Fruit fly (Drosophila melanogaster) whole organism, wandering third instar larva: ENCODE results near the gene CG43925.

Experiments
- Abd-B ChIP-seq: fragments of >200 bp; optimal IDR thresholded peaks from 2 replicates; lab custom pipeline; 2017; ENCODE audit warnings: missing biosample characterization, missing genetic modification characterization
- CG32264 ChIP-seq: fragments of 200-800 bp; sonication (Bioruptor generic); optimal IDR thresholded peaks from 2 replicates; lab custom pipeline; 2016; ENCODE audit warnings: missing biosample characterization, missing genetic modification characterization
- CG9705 ChIP-seq: fragments of 200-800 bp; sonication (Bioruptor generic); optimal IDR thresholded peaks from 2 replicates; lab custom pipeline; 2018; ENCODE audit warnings: missing biosample characterization, mild to moderate bottlenecking, missing genetic modification characterization
- CrebA ChIP-seq: fragments of 200-800 bp; sonication (Bioruptor generic); optimal IDR thresholded peaks from 2 replicates; lab custom pipeline; 2016; ENCODE audit warnings: missing biosample characterization, mild to moderate bottlenecking, missing genetic modification characterization, borderline replicate concordance
- Dfd ChIP-seq: fragments of >200 bp; optimal IDR thresholded peaks from 2 replicates; lab custom pipeline; 2017; ENCODE audit warnings: missing biosample characterization, missing genetic modification characterization
- Dif ChIP-seq: fragments of 200-275, 200-300 bp; sonication (Bioruptor generic); optimal IDR thresholded peaks from 2 replicates; lab custom pipeline; 2018; ENCODE audit warnings: missing biosample characterization, missing genetic modification characterization; ENCODE audit not compliant: partially characterized antibody
- GATAd ChIP-seq: sonication (Bioruptor generic); optimal IDR thresholded peaks from 2 replicates; lab custom pipeline; 2016; ENCODE audit warnings: missing biosample characterization, missing genetic modification characterization
- HLH106 ChIP-seq: fragments of 200-800 bp; optimal IDR thresholded peaks from 3 replicates; lab custom pipeline; 2019; ENCODE audit warnings: missing biosample characterization, mild to moderate bottlenecking, missing genetic modification characterization, moderate library complexity
- Hnf4 ChIP-seq: fragments of 200-800 bp; sonication (Bioruptor generic); optimal IDR thresholded peaks from 2 replicates; lab custom pipeline; 2016; ENCODE audit warnings: missing biosample characterization, mild to moderate bottlenecking, missing genetic modification characterization
- Hr78 ChIP-seq: fragments of >200 bp; optimal IDR thresholded peaks from 2 replicates; lab custom pipeline; 2017; ENCODE audit warnings: missing biosample characterization, missing genetic modification characterization
- Hr83 ChIP-seq: fragments of 200-300 bp; sonication (Bioruptor generic); optimal IDR thresholded peaks from 2 replicates; lab custom pipeline; 2016; ENCODE audit warnings: missing biosample characterization, mild to moderate bottlenecking, missing genetic modification characterization, moderate library complexity; ENCODE audit not compliant: poor library complexity, severe bottlenecking
- Jra ChIP-seq: sonication (Bioruptor generic); optimal IDR thresholded peaks from 2 replicates; lab custom pipeline; 2016; ENCODE audit warnings: missing biosample characterization, missing genetic modification characterization
- Mio ChIP-seq: sonication (Bioruptor generic); optimal IDR thresholded peaks from 2 replicates; lab custom pipeline; 2016; ENCODE audit warnings: missing biosample characterization, missing genetic modification characterization
- Myc ChIP-seq: fragments of >200 bp; optimal IDR thresholded peaks from 2 replicates; lab custom pipeline; 2017
- N ChIP-seq: fragments of >200 bp; optimal IDR thresholded peaks from 2 replicates; lab custom pipeline; 2018; ENCODE audit warnings: missing biosample characterization, missing external identifiers, missing genetic modification characterization
- OdsH ChIP-seq: fragments of 200-800 bp; sonication (Bioruptor generic); optimal IDR thresholded peaks from 2 replicates; lab custom pipeline; 2016; ENCODE audit warnings: missing biosample characterization, mild to moderate bottlenecking, missing genetic modification characterization
- Rel ChIP-seq, 2 experiments: fragments of 200-800 bp; sonication (Bioruptor generic) in 1 of 2; optimal IDR thresholded peaks; 2 replicates in 1 of 2; 3 replicates in 1 of 2; lab custom pipeline; 2016 to 2019; ENCODE audit warnings: mild to moderate bottlenecking in 2 of 2, missing biosample characterization in 2 of 2, missing genetic modification characterization in 2 of 2, moderate library complexity in 1 of 2
- Sp1 ChIP-seq: fragments of 200-800 bp; sonication (Bioruptor generic); optimal IDR thresholded peaks from 3 replicates; lab custom pipeline; 2019; ENCODE audit warnings: missing biosample characterization, mild to moderate bottlenecking, missing genetic modification characterization, moderate library complexity
- Vsx2 ChIP-seq: fragments of 200-300, 225-300 bp; sonication (Bioruptor generic); optimal IDR thresholded peaks from 2 replicates; lab custom pipeline; 2018; ENCODE audit warnings: missing biosample characterization, missing genetic modification characterization; ENCODE audit not compliant: partially characterized antibody
- br ChIP-seq: fragments of 200-800 bp; sonication (Bioruptor generic); optimal IDR thresholded peaks from 2 replicates; lab custom pipeline; 2016; ENCODE audit warnings: missing biosample characterization, missing genetic modification characterization
- brk ChIP-seq: fragments of 200-800 bp; sonication (Bioruptor generic); optimal IDR thresholded peaks from 2 replicates; lab custom pipeline; 2016; ENCODE audit warnings: missing biosample characterization, mild to moderate bottlenecking, missing genetic modification characterization
- dl ChIP-seq, 2 experiments: fragments of 175-275, 200-275 bp in 1 of 2; fragments of 200-275 bp in 1 of 2; sonication (Bioruptor generic); optimal IDR thresholded peaks; lab custom pipeline; 2018; ENCODE audit warnings: mild to moderate bottlenecking in 2 of 2, missing biosample characterization in 2 of 2, missing genetic modification characterization in 2 of 2, moderate library complexity in 2 of 2; ENCODE audit not compliant: partially characterized antibody in 2 of 2, insufficient read depth in 1 of 2
- dmrt93B ChIP-seq: fragments of 200-800 bp; sonication (Bioruptor generic); optimal IDR thresholded peaks from 2 replicates; lab custom pipeline; 2018; ENCODE audit warnings: missing biosample characterization, mild to moderate bottlenecking, missing genetic modification characterization
- dsf ChIP-seq: sonication (Bioruptor generic); optimal IDR thresholded peaks from 2 replicates; lab custom pipeline; 2016; ENCODE audit warnings: missing biosample characterization, missing genetic modification characterization, borderline replicate concordance
- ey ChIP-seq: fragments of 200-800 bp; sonication (Bioruptor generic); optimal IDR thresholded peaks from 2 replicates; lab custom pipeline; 2016; ENCODE audit warnings: missing biosample characterization, missing genetic modification characterization
- foxo ChIP-seq, 2 experiments: fragments of 200-800 bp; sonication (Bioruptor generic); optimal IDR thresholded peaks; 2 replicates in 1 of 2; 3 replicates in 1 of 2; lab custom pipeline; 2016 to 2017; ENCODE audit warnings: missing biosample characterization in 2 of 2, missing genetic modification characterization in 2 of 2
- fru ChIP-seq: fragments of 200-800 bp; sonication (Bioruptor generic); optimal IDR thresholded peaks from 3 replicates; lab custom pipeline; 2016; ENCODE audit warnings: missing biosample characterization, mild to moderate bottlenecking, missing genetic modification characterization
- h ChIP-seq: fragments of 200-800 bp; sonication (Bioruptor generic); optimal IDR thresholded peaks from 3 replicates; lab custom pipeline; 2016; ENCODE audit warnings: missing biosample characterization, mild to moderate bottlenecking, missing genetic modification characterization
- jim ChIP-seq: fragments of 175-275, 200-325 bp; sonication (Bioruptor generic); optimal IDR thresholded peaks from 2 replicates; lab custom pipeline; 2016; ENCODE audit warnings: missing biosample characterization, mild to moderate bottlenecking, missing genetic modification characterization
- lola ChIP-seq: fragments of >200 bp; optimal IDR thresholded peaks from 2 replicates; lab custom pipeline; 2017; ENCODE audit warnings: missing biosample characterization, missing genetic modification characterization
- pan ChIP-seq: fragments of >200 bp; optimal IDR thresholded peaks from 2 replicates; lab custom pipeline; 2017
- psq ChIP-seq: fragments of 200-800 bp; sonication (Bioruptor generic); optimal IDR thresholded peaks from 3 replicates; lab custom pipeline; 2017; ENCODE audit warnings: missing biosample characterization, mild to moderate bottlenecking, missing genetic modification characterization, moderate library complexity
- rgr ChIP-seq: fragments of 200-800 bp; sonication (Bioruptor generic); optimal IDR thresholded peaks from 3 replicates; lab custom pipeline; 2016; ENCODE audit warnings: missing biosample characterization, mild to moderate bottlenecking, missing genetic modification characterization
- sage ChIP-seq: fragments of 200-800 bp; sonication (Bioruptor generic); optimal IDR thresholded peaks from 2 replicates; lab custom pipeline; 2016; ENCODE audit warnings: missing biosample characterization, mild to moderate bottlenecking, missing genetic modification characterization
- sv ChIP-seq: fragments of 200-800 bp; sonication (Bioruptor generic); optimal IDR thresholded peaks from 3 replicates; lab custom pipeline; 2016; ENCODE audit warnings: missing biosample characterization, missing genetic modification characterization
- tai ChIP-seq: sonication (Bioruptor generic); optimal IDR thresholded peaks from 2 replicates; lab custom pipeline; 2016; ENCODE audit warnings: missing biosample characterization, missing genetic modification characterization
- usp ChIP-seq: fragments of >200 bp; optimal IDR thresholded peaks from 2 replicates; lab custom pipeline; 2017; ENCODE audit warnings: missing biosample characterization, missing genetic modification characterization
- woc ChIP-seq: sonication (Bioruptor generic); optimal IDR thresholded peaks from 2 replicates; lab custom pipeline; 2016; ENCODE audit warnings: missing biosample characterization, mild to moderate bottlenecking, missing genetic modification characterization

The CG43925 gene

dm6 chr2L:13143522-13143921 lies 32.7 kb upstream of the CG43925 start, which contains the start of gene CG16978:
TSS of gene CG16978 (minus strand) at chr2L:13143622.
- TF ChIP-seq dsf (GFP tag; lab: Kevin White, UChicago) (no peak), psq (no peak), Hr78 (GFP tag; lab: Kevin White, UChicago) (no peak), CrebA (GFP tag; lab: Kevin White, UChicago) (no peak), dl (GFP tag; optimal IDR thresholded peaks at IDR 0.05; lab: Kevin White, UChicago; ENCODE audit: insufficient read depth in 1 of 2, partially characterized antibody in 2 of 2) (no peak), Mio (GFP tag; lab: Kevin White, UChicago) (no peak), Vsx2 (GFP tag; lab: Kevin White, UChicago) (no peak), GATAd (no peak), Rel (GFP tag; optimal IDR thresholded peaks at IDR 0.05; lab: Kevin White, UChicago) (no peak), Rel (tag; optimal IDR thresholded peaks at IDR 0.05; lab: Kevin White, UChicago) (no peak), woc (GFP tag; lab: Kevin White, UChicago) (no peak), tai (no peak)

dm6 chr2L:13145035-13145683 lies 31.1 kb upstream of the CG43925 start:
- TF ChIP-seq ey (GFP tag; lab: Kevin White, UChicago) = peak; percentile 46
- TF ChIP-seq Abd-B (GFP tag; lab: Kevin White, UChicago) = no peak
- TF ChIP-seq HLH106 (tag; lab: Kevin White, UChicago) = peak; percentile 41
- peak; percentile 33 for TF ChIP-seq woc (GFP tag; lab: Kevin White, UChicago)
- no peak for TF ChIP-seq Vsx2 (GFP tag; lab: Kevin White, UChicago)
- no peak for TF ChIP-seq pan (lab: Kevin White, UChicago)
- no peak for TF ChIP-seq usp (GFP tag; lab: Kevin White, UChicago)
- TF ChIP-seq Hr78 (GFP tag; lab: Kevin White, UChicago) = no peak
- TF ChIP-seq psq = peak; percentile 16
- TF ChIP-seq br = peak; percentile 2
- TF ChIP-seq foxo (GFP tag; optimal IDR thresholded peaks at IDR 0.05; lab: Kevin White, UChicago) = peak in 1 of 2 experiments; percentile 57
- TF ChIP-seq Mio (GFP tag; lab: Kevin White, UChicago) = no peak
- no peak for TF ChIP-seq brk
- no peak for TF ChIP-seq dl (GFP tag; optimal IDR thresholded peaks at IDR 0.05; lab: Kevin White, UChicago; ENCODE audit: insufficient read depth in 1 of 2, partially characterized antibody in 2 of 2)
- TF ChIP-seq N (GFP tag; lab: Kevin White, UChicago) = no peak
- no peak for TF ChIP-seq dsf (GFP tag; lab: Kevin White, UChicago)
- TF ChIP-seq Myc (lab: Kevin White, UChicago) = no peak
- no peak for TF ChIP-seq Dif
- no peak for TF ChIP-seq sage (GFP tag; lab: Kevin White, UChicago)
- no peak for TF ChIP-seq Dfd (GFP tag; lab: Kevin White, UChicago)
- peak; percentile 56 for TF ChIP-seq sv (GFP tag; lab: Kevin White, UChicago)
- TF ChIP-seq OdsH (GFP tag; lab: Kevin White, UChicago) = peak; percentile 41
- no peak for TF ChIP-seq GATAd
- peak; percentile 60 for TF ChIP-seq h (GFP tag; lab: Kevin White, UChicago)
- TF ChIP-seq Rel (GFP tag; optimal IDR thresholded peaks at IDR 0.05; lab: Kevin White, UChicago) = no peak
- no peak for TF ChIP-seq Rel (tag; optimal IDR thresholded peaks at IDR 0.05; lab: Kevin White, UChicago)
- TF ChIP-seq CrebA (GFP tag; lab: Kevin White, UChicago) = no peak
- TF ChIP-seq CG9705 (GFP tag; lab: Kevin White, UChicago) = no peak
- no peak for TF ChIP-seq jim (GFP tag; lab: Kevin White, UChicago)
- peak; percentile 25 for TF ChIP-seq Hnf4
- TF ChIP-seq lola (GFP tag; lab: Kevin White, UChicago) = no peak
- no peak for TF ChIP-seq CG32264 (GFP tag; lab: Kevin White, UChicago)
- no peak for TF ChIP-seq Hr83
- no peak for TF ChIP-seq dmrt93B (GFP tag; lab: Kevin White, UChicago)
- no peak for TF ChIP-seq Sp1
- peak; percentile 44 for TF ChIP-seq fru
- no peak for TF ChIP-seq Jra
- TF ChIP-seq rgr (GFP tag; lab: Kevin White, UChicago) = peak; percentile 67
- no peak for TF ChIP-seq tai
- TF ChIP-seq, all 38 proteins: peak for 12
